Worm (Caenorhabditis elegans): Measurements from ENCODE around the gene gpa-17.

gpa-17 gene

ce11 chrIII:2586193-2586592, at the start of gene gpa-17:
TSS of gene gpa-17 (plus strand) at chrIII:2586555.
- TF ChIP-seq fos-1 (tag; optimal IDR thresholded peaks at IDR 0.05) = no peak
- no peak for TF ChIP-seq ama-1 (optimal IDR thresholded peaks at IDR 0.05)
- TF ChIP-seq ceh-28 (tag; optimal IDR thresholded peaks at IDR 0.05) = peak; percentile 22
- peak; percentile 77 for TF ChIP-seq elt-2 (tag; optimal IDR thresholded peaks at IDR 0.05)
- TF ChIP-seq ceh-16 (tag; optimal IDR thresholded peaks at IDR 0.05) = no peak
- TF ChIP-seq ztf-4 (tag; optimal IDR thresholded peaks at IDR 0.05) = no peak
- no peak for TF ChIP-seq egl-27 (tag; optimal IDR thresholded peaks at IDR 0.05)
- no peak for TF ChIP-seq lin-15B (tag; optimal IDR thresholded peaks at IDR 0.05)
- peak; percentile 25 for TF ChIP-seq pqm-1 (tag; optimal IDR thresholded peaks at IDR 0.05)
- no peak for TF ChIP-seq eor-1 (tag; optimal IDR thresholded peaks at IDR 0.05)
- peak; percentile 44 for TF ChIP-seq pha-4 (tag; optimal IDR thresholded peaks at IDR 0.05)
- TF ChIP-seq tbx-2 (tag; optimal IDR thresholded peaks at IDR 0.05) = no peak
- no peak for TF ChIP-seq snpc-4 (tag; optimal IDR thresholded peaks at IDR 0.05)
- no peak for TF ChIP-seq sea-2 (GFP tag; optimal IDR thresholded peaks at IDR 0.05)
- no peak for TF ChIP-seq nhr-23 (tag; optimal IDR thresholded peaks at IDR 0.05)
- TF ChIP-seq mml-1 (tag; optimal IDR thresholded peaks at IDR 0.05) = no peak
- TF ChIP-seq R02D3.7 (tag; optimal IDR thresholded peaks at IDR 0.05) = no peak
- TF ChIP-seq elt-1 (tag; optimal IDR thresholded peaks at IDR 0.05) = no peak
- TF ChIP-seq nhr-12 (tag; optimal IDR thresholded peaks at IDR 0.05) = no peak
- no peak for TF ChIP-seq daf-12 (tag; optimal IDR thresholded peaks at IDR 0.05)
- TF ChIP-seq hmg-11 (tag; optimal IDR thresholded peaks at IDR 0.05) = no peak
- no peak for TF ChIP-seq lin-39 (tag; optimal IDR thresholded peaks at IDR 0.05)

- TF ChIP-seq ceh-9 (tag; optimal IDR thresholded peaks at IDR 0.05) (no peak), eor-1 (tag; optimal IDR thresholded peaks at IDR 0.05) (no peak), egl-5 (tag; optimal IDR thresholded peaks at IDR 0.05) (no peak), ceh-28 (tag; optimal IDR thresholded peaks at IDR 0.05) (no peak), R02D3.7 (tag; optimal IDR thresholded peaks at IDR 0.05) (no peak), pha-4 (tag; optimal IDR thresholded peaks at IDR 0.05) (no peak), fos-1 (tag; optimal IDR thresholded peaks at IDR 0.05) (no peak), elt-3 (tag; optimal IDR thresholded peaks at IDR 0.05) (no peak), nhr-12 (tag; optimal IDR thresholded peaks at IDR 0.05) (no peak), daf-12 (tag; optimal IDR thresholded peaks at IDR 0.05) (no peak), fkh-2 (tag; optimal IDR thresholded peaks at IDR 0.05) (no peak), egl-27 (tag; optimal IDR thresholded peaks at IDR 0.05) (no peak), jun-1 (tag; optimal IDR thresholded peaks at IDR 0.05) (no peak), ztf-11 (tag; optimal IDR thresholded peaks at IDR 0.05) (no peak), nhr-237 (tag; optimal IDR thresholded peaks at IDR 0.05) (no peak), ztf-4 (tag; optimal IDR thresholded peaks at IDR 0.05) (no peak), nhr-11 (tag; optimal IDR thresholded peaks at IDR 0.05) (no peak), aly-2 (tag; optimal IDR thresholded peaks at IDR 0.05) (no peak)
Measured at ce11 chrIII:2540520-2540919, 45.8 kb upstream of the gpa-17 start.

ce11 chrIII:2546298-2546697, 40.1 kb upstream of the gpa-17 start:
- peak; percentile 77 for TF ChIP-seq nfya-1 (tag; optimal IDR thresholded peaks at IDR 0.05; ENCODE audit: insufficient read depth)
- no peak for TF ChIP-seq eor-1 (tag; optimal IDR thresholded peaks at IDR 0.05)

- no peak for TF ChIP-seq unc-62 (GFP tag; optimal IDR thresholded peaks at IDR 0.05)
- TF ChIP-seq egl-5 (tag; optimal IDR thresholded peaks at IDR 0.05) = no peak
- no peak for TF ChIP-seq hmg-11 (tag; optimal IDR thresholded peaks at IDR 0.05)
- TF ChIP-seq pqm-1 (tag; optimal IDR thresholded peaks at IDR 0.05) = no peak
- TF ChIP-seq ZK546.5 (tag; optimal IDR thresholded peaks at IDR 0.05) = no peak
- TF ChIP-seq elt-2 (tag; optimal IDR thresholded peaks at IDR 0.05) = no peak
Measured at ce11 chrIII:2549620-2550019, 36.7 kb upstream of the gpa-17 start, which contains the start of gene feh-1. TSS of gene feh-1 (plus strand) at chrIII:2549920.

ce11 chrIII:2551981-2552380, 34.4 kb upstream of the gpa-17 start:
- TF ChIP-seq pha-4 (tag; optimal IDR thresholded peaks at IDR 0.05) (no peak), snpc-4 (tag; optimal IDR thresholded peaks at IDR 0.05) (no peak), elt-3 (tag; optimal IDR thresholded peaks at IDR 0.05) (no peak), nhr-11 (tag; optimal IDR thresholded peaks at IDR 0.05) (no peak), ama-1 (optimal IDR thresholded peaks at IDR 0.05) (no peak), R02D3.7 (tag; optimal IDR thresholded peaks at IDR 0.05) (no peak), zag-1 (tag; optimal IDR thresholded peaks at IDR 0.05) (no peak), nhr-28 (tag; optimal IDR thresholded peaks at IDR 0.05) (no peak), egl-5 (tag; optimal IDR thresholded peaks at IDR 0.05) (no peak), nhr-77 (tag; optimal IDR thresholded peaks at IDR 0.05) (no peak), unc-39 (tag; optimal IDR thresholded peaks at IDR 0.05) (no peak), aly-2 (tag; optimal IDR thresholded peaks at IDR 0.05) (no peak), hmg-11 (tag; optimal IDR thresholded peaks at IDR 0.05) (no peak), nhr-43 (tag; optimal IDR thresholded peaks at IDR 0.05; ENCODE audit: poor library complexity, severe bottlenecking) (no peak), ceh-82 (tag; optimal IDR thresholded peaks at IDR 0.05) (no peak), nhr-67 (tag; optimal IDR thresholded peaks at IDR 0.05) (no peak), mml-1 (tag; optimal IDR thresholded peaks at IDR 0.05) (no peak), ztf-11 (tag; optimal IDR thresholded peaks at IDR 0.05) (no peak)

All from whole organism, L3 larva.